Worm (Caenorhabditis elegans) whole organism, L3 larva: ENCODE measurements around the gene Y43F8B.10.

Experiments
- R02D3.7 ChIP-seq: fragments of 150-350 bp; optimal IDR thresholded peaks from 2 replicates; lab custom pipeline; 2014; ENCODE audit warnings: missing biosample characterization, missing genetic modification characterization
- aly-2 ChIP-seq: fragments of 150-350 bp; optimal IDR thresholded peaks from 2 replicates; lab custom pipeline; 2014; ENCODE audit warnings: missing biosample characterization, missing genetic modification characterization
- ama-1 ChIP-seq: fragments of 150-350 bp; optimal IDR thresholded peaks from 2 replicates; lab custom pipeline; 2018
- ceh-16 ChIP-seq: sonication (generic microtip); optimal IDR thresholded peaks from 2 replicates; lab custom pipeline; 2017; ENCODE audit warnings: missing biosample characterization, missing genetic modification characterization
- ceh-28 ChIP-seq: fragments of 150-350 bp; optimal IDR thresholded peaks from 2 replicates; lab custom pipeline; 2014; ENCODE audit warnings: missing biosample characterization, missing genetic modification reagents, missing genetic modification characterization
- ceh-82 ChIP-seq: fragments of 150-350 bp; optimal IDR thresholded peaks from 2 replicates; lab custom pipeline; 2014; ENCODE audit warnings: missing biosample characterization, missing genetic modification characterization
- ceh-9 ChIP-seq: sonication (generic microtip); optimal IDR thresholded peaks from 2 replicates; lab custom pipeline; 2018; ENCODE audit warnings: missing biosample characterization, missing genetic modification characterization
- daf-12 ChIP-seq: fragments of 150-350 bp; optimal IDR thresholded peaks from 2 replicates; lab custom pipeline; 2014; ENCODE audit warnings: missing biosample characterization, missing genetic modification reagents, missing genetic modification characterization
- egl-27 ChIP-seq: sonication (generic microtip); optimal IDR thresholded peaks from 4 replicates; lab custom pipeline; 2017; ENCODE audit warnings: missing biosample characterization, missing genetic modification reagents, missing genetic modification characterization
- egl-5 ChIP-seq: fragments of 150-350 bp; optimal IDR thresholded peaks from 2 replicates; lab custom pipeline; 2017; ENCODE audit warnings: missing biosample characterization, missing genetic modification reagents, missing genetic modification characterization, inconsistent platforms
- elt-1 ChIP-seq: fragments of 150-350 bp; optimal IDR thresholded peaks from 2 replicates; lab custom pipeline; 2014; ENCODE audit warnings: missing biosample characterization, missing genetic modification characterization
- elt-2 ChIP-seq: sonication (generic microtip); optimal IDR thresholded peaks from 2 replicates; lab custom pipeline; 2016; ENCODE audit warnings: missing genetic modification reagents, mild to moderate bottlenecking, missing genetic modification characterization, missing compliant biosample characterization
- elt-3 ChIP-seq, 3 experiments: fragments of 150-350 bp in 1 of 3; sonication (generic microtip) in 2 of 3; optimal IDR thresholded peaks; 2 replicates in 2 of 3; 4 replicates in 1 of 3; lab custom pipeline; 2014 to 2017; ENCODE audit warnings: missing biosample characterization in 3 of 3, missing genetic modification characterization in 3 of 3
- eor-1 ChIP-seq, 2 experiments: fragments of 150-350 bp; optimal IDR thresholded peaks; 2 replicates each; lab custom pipeline; 2014 to 2018; ENCODE audit warnings: missing biosample characterization in 2 of 2, missing genetic modification characterization in 2 of 2
- fkh-10 ChIP-seq: sonication (generic microtip); optimal IDR thresholded peaks from 2 replicates; lab custom pipeline; 2017; ENCODE audit warnings: missing biosample characterization, missing genetic modification reagents, missing genetic modification characterization
- fkh-2 ChIP-seq: fragments of 150-350 bp; optimal IDR thresholded peaks from 2 replicates; lab custom pipeline; 2014; ENCODE audit warnings: missing biosample characterization, missing genetic modification reagents, missing genetic modification characterization
- hmg-11 ChIP-seq: sonication (generic microtip); optimal IDR thresholded peaks from 2 replicates; lab custom pipeline; 2016; ENCODE audit warnings: missing genetic modification characterization, missing compliant biosample characterization
- jun-1 ChIP-seq: fragments of 150-350 bp; optimal IDR thresholded peaks from 2 replicates; lab custom pipeline; 2014; ENCODE audit warnings: missing biosample characterization, missing genetic modification reagents, missing genetic modification characterization
- lin-15B ChIP-seq: fragments of 150-350 bp; optimal IDR thresholded peaks from 2 replicates; lab custom pipeline; 2014; ENCODE audit warnings: missing biosample characterization, missing genetic modification characterization
- lin-39 ChIP-seq: fragments of 150-350 bp; optimal IDR thresholded peaks from 2 replicates; lab custom pipeline; 2018; ENCODE audit warnings: missing biosample characterization, missing genetic modification reagents, missing genetic modification characterization
- lsy-12 ChIP-seq: sonication (generic microtip); optimal IDR thresholded peaks from 2 replicates; lab custom pipeline; 2016; ENCODE audit warnings: mild to moderate bottlenecking, missing genetic modification characterization, missing compliant biosample characterization
- mml-1 ChIP-seq: fragments of 150-350 bp; sonication (generic microtip); optimal IDR thresholded peaks from 3 replicates; lab custom pipeline; 2014; ENCODE audit warnings: missing biosample characterization, missing genetic modification characterization
- nhr-237 ChIP-seq: fragments of 150-350 bp; optimal IDR thresholded peaks from 2 replicates; lab custom pipeline; 2014; ENCODE audit warnings: missing biosample characterization, missing genetic modification characterization
- nhr-25 ChIP-seq: sonication (generic microtip); optimal IDR thresholded peaks from 2 replicates; lab custom pipeline; 2017; ENCODE audit warnings: missing biosample characterization, missing genetic modification characterization
- nhr-28 ChIP-seq: fragments of 150-350 bp; optimal IDR thresholded peaks from 2 replicates; lab custom pipeline; 2014; ENCODE audit warnings: missing biosample characterization, missing genetic modification characterization
- nhr-67 ChIP-seq: fragments of 150-350 bp; optimal IDR thresholded peaks from 2 replicates; lab custom pipeline; 2014; ENCODE audit warnings: missing biosample characterization, missing genetic modification characterization
- nhr-76 ChIP-seq: fragments of 150-350 bp; sonication (generic microtip); optimal IDR thresholded peaks from 5 replicates; lab custom pipeline; 2014; ENCODE audit warnings: missing biosample characterization, missing genetic modification characterization
- nhr-77 ChIP-seq: fragments of 150-350 bp; optimal IDR thresholded peaks from 2 replicates; lab custom pipeline; 2014; ENCODE audit warnings: missing biosample characterization, missing genetic modification characterization
- pha-4 ChIP-seq: fragments of 150-350 bp; optimal IDR thresholded peaks from 2 replicates; lab custom pipeline; 2014; ENCODE audit warnings: missing biosample characterization, missing genetic modification reagents, missing genetic modification characterization
- pqm-1 ChIP-seq: fragments of 150-350 bp; optimal IDR thresholded peaks from 2 replicates; lab custom pipeline; 2017; ENCODE audit warnings: missing biosample characterization, missing genetic modification characterization, inconsistent platforms
- sea-2 ChIP-seq: fragments of 150-350 bp; sonication (generic microtip); optimal IDR thresholded peaks from 4 replicates; lab custom pipeline; 2014; ENCODE audit warnings: missing biosample characterization, missing genetic modification reagents, missing genetic modification characterization
- skn-1 ChIP-seq: fragments of 150-350 bp; optimal IDR thresholded peaks from 2 replicates; lab custom pipeline; 2014; ENCODE audit warnings: missing biosample characterization, missing genetic modification characterization
- unc-39 ChIP-seq: sonication (generic microtip); optimal IDR thresholded peaks from 4 replicates; lab custom pipeline; 2017; ENCODE audit warnings: missing biosample characterization, missing genetic modification characterization
- ztf-11 ChIP-seq: fragments of 150-350 bp; optimal IDR thresholded peaks from 2 replicates; lab custom pipeline; 2014; ENCODE audit warnings: missing biosample characterization, missing genetic modification characterization
- ztf-4 ChIP-seq: fragments of 150-350 bp; optimal IDR thresholded peaks from 2 replicates; lab custom pipeline; 2014; ENCODE audit warnings: missing biosample characterization, missing genetic modification characterization

The Y43F8B.10 gene

DNA sequence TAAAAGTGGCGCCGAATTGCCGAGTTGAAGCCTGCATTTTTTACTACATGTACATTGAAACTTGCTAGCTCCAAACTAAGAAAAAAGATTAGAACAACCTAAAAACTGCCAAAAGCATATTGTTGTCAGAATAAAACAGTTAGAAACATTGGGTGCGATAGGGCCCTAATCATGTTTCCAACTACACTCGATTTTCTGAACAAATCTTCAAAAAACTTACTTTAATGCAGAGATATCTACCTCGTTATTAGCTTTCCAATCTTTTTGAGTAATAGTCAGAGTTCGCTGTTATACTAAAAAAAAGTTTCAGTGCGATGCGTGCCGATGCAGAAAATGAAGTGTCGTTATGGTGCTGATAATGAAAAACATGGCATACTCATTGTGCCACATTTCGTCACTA lies 18.6 kb upstream of the Y43F8B.10 start, which contains the start of the genes Y43F8B.13 and Y43F8B.14:
Gene Y43F8B.13 (plus strand): TSS at position 301 of the 400 bp plus-strand sequence.
Gene Y43F8B.14 (minus strand): TSS at position 322 of the 400 bp plus-strand sequence.
- TF ChIP-seq elt-2 (tag; lab: Kevin White, UChicago) (peak; percentile 4), ztf-4 (tag; lab: Kevin White, UChicago) (no peak), daf-12 (tag; lab: Kevin White, UChicago) (no peak), ztf-11 (tag; lab: Kevin White, UChicago) (no peak), egl-5 (tag; lab: Kevin White, UChicago) (no peak)

DNA sequence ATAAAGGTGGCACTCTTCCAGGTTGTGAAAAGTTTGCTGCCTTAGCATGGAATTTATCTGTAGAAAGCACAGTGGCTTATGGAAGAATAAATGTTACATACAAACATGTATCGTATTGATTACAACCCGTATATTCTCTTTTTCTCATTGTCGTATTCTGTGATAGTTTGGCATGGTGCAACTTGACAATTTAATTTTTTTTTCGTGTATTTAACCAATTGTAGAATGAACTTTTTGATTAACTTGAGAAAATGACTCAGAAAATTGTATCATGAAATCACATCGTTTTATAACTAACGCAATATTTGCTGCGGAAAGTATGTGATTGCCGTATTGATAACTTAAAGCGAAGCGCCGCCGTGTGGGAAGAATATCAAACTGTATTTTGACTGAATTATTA lies 17.1 kb upstream of the Y43F8B.10 start, which contains the start of gene Y43F8B.24:
Gene Y43F8B.24 (plus strand): TSS at position 301 of the 400 bp plus-strand sequence.
- peak; percentile 14 for TF ChIP-seq elt-2 (tag; lab: Kevin White, UChicago)
- no peak for TF ChIP-seq hmg-11 (tag; lab: Kevin White, UChicago)
- no peak for TF ChIP-seq daf-12 (tag; lab: Kevin White, UChicago)
- no peak for TF ChIP-seq lsy-12 (tag; lab: Kevin White, UChicago)
- no peak for TF ChIP-seq elt-1 (tag; lab: Kevin White, UChicago)
- TF ChIP-seq fkh-2 (tag; lab: Kevin White, UChicago): no peak
- TF ChIP-seq R02D3.7: no peak
- TF ChIP-seq, all 47 proteins: peak for 1

DNA sequence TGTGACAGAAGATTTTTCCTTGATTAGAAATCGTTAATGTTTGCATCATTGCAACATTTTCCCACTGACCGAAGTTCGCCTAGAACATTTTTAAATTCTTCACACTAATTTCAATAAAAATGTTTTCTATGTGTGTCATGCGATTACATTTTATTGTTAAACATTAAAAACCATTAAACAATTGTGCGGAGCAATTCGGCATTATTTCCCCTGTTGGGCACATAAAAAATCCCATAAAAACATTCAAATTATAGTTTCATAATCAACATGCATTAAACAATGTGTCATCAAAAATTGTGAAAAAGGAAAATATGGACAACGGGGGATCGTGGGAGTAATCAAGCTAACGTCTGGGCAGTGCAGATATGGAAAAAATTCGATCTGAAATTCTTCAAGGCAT lies 14.8 kb upstream of the Y43F8B.10 start:
- TF ChIP-seq pqm-1 (peak; percentile 8), elt-2 (tag; lab: Kevin White, UChicago) (peak; percentile 56)
- TF ChIP-seq, all 47 proteins: peak for 2; not testable (repeated sequence) for 45

DNA sequence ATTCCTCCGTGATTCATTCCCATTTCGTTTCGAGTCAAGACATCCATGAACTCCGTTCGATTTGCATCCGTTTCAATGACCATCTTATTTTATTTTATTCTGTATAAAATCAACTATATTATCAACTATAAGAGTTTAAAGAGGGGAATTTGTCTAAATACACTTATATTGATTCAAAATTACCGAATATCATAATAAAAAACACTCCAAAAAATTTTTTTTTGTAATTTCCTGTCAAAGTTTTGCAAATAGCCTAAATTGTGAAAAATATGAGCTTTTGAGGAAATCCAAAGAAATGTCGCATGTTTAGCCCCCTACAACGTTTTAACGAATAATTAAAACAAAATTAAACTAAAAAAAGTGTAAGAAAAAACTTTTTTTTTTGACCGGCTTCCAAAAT lies 12.2 kb upstream of the Y43F8B.10 start, which contains the start of gene Y43F8B.15:
Gene Y43F8B.15 (minus strand): TSS at position 101 of the 400 bp plus-strand sequence.
- TF ChIP-seq lin-39: no peak
- no peak for TF ChIP-seq ceh-9 (tag; lab: Kevin White, UChicago)
- no peak for TF ChIP-seq fkh-10 (GFP tag; lab: Kevin White, UChicago)
- TF ChIP-seq nhr-67 (tag; lab: Kevin White, UChicago): no peak
- TF ChIP-seq elt-2 (tag; lab: Kevin White, UChicago): no peak
- TF ChIP-seq elt-3 (tag; optimal IDR thresholded peaks at IDR 0.05; lab: Kevin White, UChicago): no peak
- no peak for TF ChIP-seq egl-27
- no peak for TF ChIP-seq lin-15B (tag; lab: Kevin White, UChicago)
- no peak for TF ChIP-seq nhr-28 (tag; lab: Kevin White, UChicago)
- TF ChIP-seq unc-39 (tag; lab: Kevin White, UChicago): no peak

DNA sequence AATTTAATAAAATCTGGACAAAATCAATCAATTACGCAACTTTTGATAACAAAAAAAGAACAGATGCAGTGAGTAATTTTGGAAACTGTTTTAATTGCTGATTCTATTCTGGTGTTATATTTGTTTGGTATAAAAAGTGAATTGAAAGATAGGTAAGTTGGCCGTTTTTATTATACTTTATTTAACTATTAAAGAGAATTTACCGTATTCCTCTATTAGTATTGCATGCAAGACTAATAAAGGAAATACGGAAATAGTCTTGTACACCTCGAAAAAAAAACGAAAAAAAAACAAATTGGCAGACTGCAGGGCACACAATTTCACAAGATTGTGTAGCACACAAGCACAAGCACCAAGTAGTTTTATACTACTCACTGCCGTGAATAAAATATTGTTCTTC lies 11.7 kb upstream of the Y43F8B.10 start, which contains the start of gene Y43F8B.25:
Gene Y43F8B.25 (plus strand): TSS at position 301 of the 400 bp plus-strand sequence.
- TF ChIP-seq ceh-28 (tag; lab: Kevin White, UChicago) (no peak), skn-1 (tag; lab: Kevin White, UChicago) (no peak), mml-1 (tag; lab: Kevin White, UChicago) (no peak), jun-1 (tag; lab: Kevin White, UChicago) (no peak), ztf-11 (tag; lab: Kevin White, UChicago) (no peak)

DNA sequence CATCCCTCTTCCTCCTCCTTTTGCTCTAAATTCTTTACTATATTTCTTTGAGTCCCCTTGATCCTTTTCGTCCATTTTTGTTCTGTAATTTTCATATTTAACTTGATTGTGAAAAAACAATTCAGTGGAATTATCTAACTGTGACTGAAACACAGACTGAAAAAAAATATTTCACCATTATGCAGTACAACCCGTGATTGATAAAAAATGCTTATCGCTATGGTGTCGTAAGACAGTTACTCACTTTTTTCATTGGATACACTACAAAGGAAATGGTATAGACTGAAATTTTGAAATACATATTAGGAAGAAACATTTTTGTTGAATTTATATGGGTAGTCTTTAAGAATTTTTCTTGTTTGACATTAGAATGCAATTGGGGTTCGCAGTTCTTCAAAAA lies 6.7 kb upstream of the Y43F8B.10 start, which contains the start of gene Y43F8B.23:
Gene Y43F8B.23 (minus strand): TSS at position 75 of the 400 bp plus-strand sequence.
- TF ChIP-seq lin-15B (tag; lab: Kevin White, UChicago) (no peak), unc-39 (tag; lab: Kevin White, UChicago) (no peak), elt-2 (tag; lab: Kevin White, UChicago) (peak; percentile 81), jun-1 (tag; lab: Kevin White, UChicago) (peak; percentile 41), pha-4 (tag; lab: Kevin White, UChicago) (peak; percentile 52), egl-27 (no peak), pqm-1 (peak; percentile 63), aly-2 (tag; lab: Kevin White, UChicago) (no peak)

DNA sequence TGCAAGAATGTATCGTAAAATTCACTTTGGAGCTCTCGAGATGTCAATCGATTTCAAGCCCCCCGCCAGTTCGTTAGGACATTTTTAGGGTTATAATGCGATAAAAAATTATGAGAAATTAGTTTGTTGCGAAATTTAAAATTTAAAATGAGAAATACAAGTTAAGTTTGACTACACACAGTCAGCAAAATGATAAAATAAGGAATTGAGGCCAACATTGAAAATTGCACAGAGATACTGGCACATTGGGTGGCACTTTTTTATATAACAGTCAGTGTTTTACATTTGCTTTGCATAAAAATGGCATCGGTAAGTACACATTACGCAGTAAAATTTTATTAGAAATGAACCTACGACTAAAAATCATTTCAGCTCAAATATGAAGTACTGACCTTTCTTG lies 6.2 kb upstream of the Y43F8B.10 start, which contains the start of gene Y43F8B.12:
Gene Y43F8B.12 (plus strand): TSS at position 301 of the 400 bp plus-strand sequence.
- TF ChIP-seq nhr-76 (tag; lab: Kevin White, UChicago): no peak
- no peak for TF ChIP-seq hmg-11 (tag; lab: Kevin White, UChicago)
- no peak for TF ChIP-seq elt-3 (tag; optimal IDR thresholded peaks at IDR 0.05; lab: Kevin White, UChicago)
- TF ChIP-seq fkh-2 (tag; lab: Kevin White, UChicago): no peak
- no peak for TF ChIP-seq pha-4 (tag; lab: Kevin White, UChicago)
- TF ChIP-seq nhr-25: no peak
- no peak for TF ChIP-seq ceh-16
- no peak for TF ChIP-seq ztf-11 (tag; lab: Kevin White, UChicago)
- no peak for TF ChIP-seq R02D3.7
- no peak for TF ChIP-seq mml-1 (tag; lab: Kevin White, UChicago)
- no peak for TF ChIP-seq lin-15B (tag; lab: Kevin White, UChicago)
- no peak for TF ChIP-seq nhr-237
- no peak for TF ChIP-seq ceh-9 (tag; lab: Kevin White, UChicago)
- no peak for TF ChIP-seq ama-1 (lab: Kevin White, UChicago)
- no peak for TF ChIP-seq ceh-28 (tag; lab: Kevin White, UChicago)
- TF ChIP-seq eor-1 (tag; optimal IDR thresholded peaks at IDR 0.05; lab: Kevin White, UChicago): no peak
- TF ChIP-seq sea-2 (GFP tag; lab: Kevin White, UChicago): no peak
- TF ChIP-seq ceh-82 (tag; lab: Kevin White, UChicago): no peak
- no peak for TF ChIP-seq unc-39 (tag; lab: Kevin White, UChicago)
- TF ChIP-seq nhr-77 (tag; lab: Kevin White, UChicago): no peak
